Worm (Caenorhabditis elegans) whole organism, midembryonic: Measurements from ENCODE around the gene smc-6.

ENCODE experiments used
- T22C8.4 ChIP-seq: fragments of 200-800 bp; sonication (Bioruptor generic); IDR thresholded peaks from 2 replicates; pipeline ENCODE4 v1.3.6; 2022; ENCODE audit warnings: missing genetic modification characterization, missing compliant biosample characterization
- cog-1 ChIP-seq: sonication (generic microtip); optimal IDR thresholded peaks from 2 replicates; lab custom pipeline; 2016; ENCODE audit warnings: missing genetic modification characterization, missing compliant biosample characterization
- flt-1 ChIP-seq: fragments of 200-800 bp; sonication (Bioruptor generic); IDR thresholded peaks from 2 replicates; pipeline ENCODE4 v1.3.6; 2022; ENCODE audit warnings: missing genetic modification characterization, missing compliant biosample characterization
- klf-2 ChIP-seq: fragments of 200-800 bp; sonication (Bioruptor generic); conservative IDR thresholded peaks from 2 replicates; pipeline ENCODE4 v1.3.6; 2022; ENCODE audit warnings: missing genetic modification reagents, missing genetic modification characterization, missing compliant biosample characterization
- med-1 ChIP-seq: sonication (generic microtip); optimal IDR thresholded peaks from 2 replicates; lab custom pipeline; 2017; ENCODE audit warnings: missing genetic modification characterization, mild to moderate bottlenecking, missing compliant biosample characterization, antibody characterized with exemption, missing genetic modification reagents; ENCODE audit not compliant: insufficient read depth
- ref-1 ChIP-seq: fragments of 200-800 bp; sonication (Bioruptor generic); conservative IDR thresholded peaks from 2 replicates; pipeline ENCODE4 v1.3.6; 2022; ENCODE audit warnings: missing genetic modification reagents, missing genetic modification characterization, missing compliant biosample characterization
- tab-1 ChIP-seq: fragments of 200-800 bp; sonication (Bioruptor generic); IDR thresholded peaks from 2 replicates; pipeline ENCODE4 v1.3.6; 2022; ENCODE audit warnings: missing genetic modification characterization, missing compliant biosample characterization
- ztf-23 ChIP-seq: fragments of 200-800 bp; sonication (Bioruptor generic); IDR thresholded peaks from 2 replicates; pipeline ENCODE4 v1.3.6; 2022; ENCODE audit warnings: missing genetic modification reagents, missing genetic modification characterization, missing compliant biosample characterization
- ztf-29 ChIP-seq: fragments of 200-800 bp; sonication (Bioruptor generic); IDR thresholded peaks from 2 replicates; pipeline ENCODE4 v1.3.6; 2022; ENCODE audit warnings: missing genetic modification reagents, missing genetic modification characterization, missing compliant biosample characterization

DNA sequence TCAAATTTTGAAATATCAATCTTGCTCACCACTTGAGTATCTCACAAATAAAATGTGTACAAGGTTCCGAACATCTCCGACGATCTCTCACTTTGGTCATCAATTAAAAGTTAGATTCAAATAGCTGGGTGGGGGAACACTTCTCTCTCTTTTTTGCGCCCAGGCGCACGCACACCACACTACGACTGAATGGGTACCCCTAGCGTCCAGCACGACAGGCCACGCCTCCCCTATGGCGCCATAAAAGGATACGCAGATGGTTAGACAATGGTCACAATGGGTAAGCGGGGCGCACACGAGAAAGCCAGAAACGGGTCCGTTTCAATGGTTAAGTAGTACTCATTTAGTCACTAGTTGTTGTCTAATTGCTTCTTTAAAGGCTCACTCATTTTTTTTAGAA is 51.4 kb downstream of the smc-6 start:
- TF ChIP-seq ztf-23 (no peak), cog-1 (tag; lab: Kevin White, UChicago) (no peak), ztf-29 (no peak), ref-1 (no peak), T22C8.4 (GFP tag; lab: Robert Waterston, UW) (no peak), flt-1 (GFP tag; lab: Robert Waterston, UW) (no peak), med-1 (no peak), klf-2 (GFP tag; lab: Robert Waterston, UW) (no peak), tab-1 (no peak)
